Worm (Caenorhabditis elegans): Measurements from ENCODE around the gene F20B6.9.

DNA sequence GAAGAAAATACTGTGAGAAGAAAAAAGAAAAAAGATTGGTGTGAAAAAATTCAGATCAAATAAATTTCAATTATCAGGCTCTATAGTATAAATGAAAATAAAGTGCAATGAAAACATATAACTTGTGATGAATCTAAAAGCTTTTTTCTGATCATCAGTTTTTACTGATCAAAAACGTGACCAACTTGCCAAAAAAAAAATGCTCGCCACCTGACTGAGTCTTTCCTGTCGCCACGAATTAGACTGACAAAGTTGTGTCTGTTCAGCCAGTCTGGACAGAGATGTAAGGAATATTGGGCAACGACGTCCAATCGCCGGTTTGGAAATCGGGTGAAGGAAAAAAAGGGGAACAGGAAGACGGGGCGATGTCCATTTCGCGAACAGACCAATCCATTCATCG lies 12.2 kb upstream of the F20B6.9 start:
- TF ChIP-seq ZK546.5 (tag; optimal IDR thresholded peaks at IDR 0.05), result no peak
- no peak for TF ChIP-seq nhr-6 (tag; optimal IDR thresholded peaks at IDR 0.05)
- no peak for TF ChIP-seq ztf-11 (tag; optimal IDR thresholded peaks at IDR 0.05)
- no peak for TF ChIP-seq snpc-4 (tag; optimal IDR thresholded peaks at IDR 0.05)
- no peak for TF ChIP-seq nhr-11 (tag; optimal IDR thresholded peaks at IDR 0.05)
- TF ChIP-seq aly-2 (tag; optimal IDR thresholded peaks at IDR 0.05), result no peak
- no peak for TF ChIP-seq unc-62 (GFP tag; optimal IDR thresholded peaks at IDR 0.05)
- TF ChIP-seq unc-39 (tag; optimal IDR thresholded peaks at IDR 0.05), result no peak
- TF ChIP-seq egl-27 (tag; optimal IDR thresholded peaks at IDR 0.05), result no peak
- TF ChIP-seq blmp-1 (tag; optimal IDR thresholded peaks at IDR 0.05; ENCODE audit: insufficient read depth), result no peak
- no peak for TF ChIP-seq ama-1 (optimal IDR thresholded peaks at IDR 0.05)
- no peak for TF ChIP-seq lin-13 (GFP tag; optimal IDR thresholded peaks at IDR 0.05)
- TF ChIP-seq nhr-25 (tag; optimal IDR thresholded peaks at IDR 0.05), result no peak
